Fruit fly (Drosophila melanogaster) whole organism, embryonic: ENCODE data around the gene vito.

ENCODE experiments used
- Atf-2 ChIP-seq: fragments of 200-800 bp; sonication (Bioruptor generic); optimal IDR thresholded peaks from 2 replicates; lab custom pipeline; 2016; ENCODE audit warnings: missing biosample characterization, missing genetic modification characterization
- Bdp1 ChIP-seq: fragments of 200-800 bp; sonication (Bioruptor generic); optimal IDR thresholded peaks from 3 replicates; lab custom pipeline; 2016; ENCODE audit warnings: missing biosample characterization, missing genetic modification characterization
- C15 ChIP-seq: fragments of 200-800 bp; sonication (Bioruptor generic); IDR thresholded peaks from 3 replicates; pipeline ENCODE4 v1.3.6; 2022; ENCODE audit warnings: missing biosample characterization, missing genetic modification characterization
- CG10267 ChIP-seq: fragments of 200-800 bp; sonication (Bioruptor generic); optimal IDR thresholded peaks from 2 replicates; lab custom pipeline; 2018; ENCODE audit warnings: missing biosample characterization, mild to moderate bottlenecking, missing genetic modification characterization, moderate library complexity
- CG11456 ChIP-seq: fragments of 200-800 bp; sonication (Bioruptor generic); IDR thresholded peaks from 3 replicates; pipeline ENCODE4 v1.3.6; 2022; ENCODE audit warnings: missing biosample characterization, missing genetic modification characterization
- CG12942 ChIP-seq: fragments of 200-800 bp; sonication (Bioruptor generic); optimal IDR thresholded peaks from 3 replicates; lab custom pipeline; 2016; ENCODE audit warnings: missing biosample characterization, missing genetic modification characterization
- CG14667 ChIP-seq: fragments of 200-800 bp; sonication (Bioruptor generic); IDR thresholded peaks from 2 replicates; pipeline ENCODE4 v1.3.6; 2022; ENCODE audit warnings: missing biosample characterization, missing genetic modification characterization
- CG14710 ChIP-seq: fragments of 200-800 bp; sonication (Bioruptor generic); optimal IDR thresholded peaks from 3 replicates; lab custom pipeline; 2019; ENCODE audit warnings: missing biosample characterization, mild to moderate bottlenecking, missing genetic modification characterization, moderate library complexity
- CG15479 ChIP-seq: fragments of 200-800 bp; sonication (Bioruptor generic); optimal IDR thresholded peaks from 3 replicates; lab custom pipeline; 2019; ENCODE audit warnings: missing biosample characterization, mild to moderate bottlenecking, missing genetic modification characterization, moderate library complexity
- CG1602 ChIP-seq: fragments of 200-800 bp; sonication (Bioruptor generic); optimal IDR thresholded peaks from 3 replicates; lab custom pipeline; 2016; ENCODE audit warnings: missing biosample characterization, missing genetic modification characterization
- CG17328 ChIP-seq: fragments of 200-800 bp; sonication (Bioruptor generic); IDR thresholded peaks from 2 replicates; pipeline ENCODE4 v1.3.6; 2022; ENCODE audit warnings: missing biosample characterization, missing genetic modification characterization
- CG17359 ChIP-seq: fragments of 200-800 bp; sonication (Bioruptor generic); optimal IDR thresholded peaks from 3 replicates; lab custom pipeline; 2018; ENCODE audit warnings: missing biosample characterization, mild to moderate bottlenecking, missing genetic modification characterization, moderate library complexity
- CG17612 ChIP-seq: fragments of 200-800 bp; sonication (Bioruptor generic); IDR thresholded peaks from 2 replicates; pipeline ENCODE4 v1.3.6; 2022; ENCODE audit warnings: missing biosample characterization, missing genetic modification characterization
- CG1792 ChIP-seq: fragments of 200-800 bp; sonication (Bioruptor generic); optimal IDR thresholded peaks from 2 replicates; lab custom pipeline; 2016; ENCODE audit warnings: missing biosample characterization, missing genetic modification characterization
- CG1832 ChIP-seq: fragments of 200-800 bp; sonication (Bioruptor generic); optimal IDR thresholded peaks from 2 replicates; lab custom pipeline; 2017; ENCODE audit warnings: missing biosample characterization, mild to moderate bottlenecking, missing genetic modification characterization, inconsistent platforms
- CG18619 ChIP-seq: fragments of 200-800 bp; sonication (Bioruptor generic); optimal IDR thresholded peaks from 3 replicates; lab custom pipeline; 2017; ENCODE audit warnings: missing biosample characterization, mild to moderate bottlenecking, missing genetic modification characterization
- CG18764 ChIP-seq: fragments of 200-800 bp; sonication (Bioruptor generic); optimal IDR thresholded peaks from 3 replicates; lab custom pipeline; 2016; ENCODE audit warnings: missing biosample characterization, missing genetic modification characterization
- CG2199 ChIP-seq: fragments of 200-800 bp; sonication (Bioruptor generic); IDR thresholded peaks from 3 replicates; pipeline ENCODE4 v1.3.6; 2022; ENCODE audit warnings: missing biosample characterization, missing genetic modification characterization
- CG2678 ChIP-seq: fragments of 200-800 bp; sonication (Bioruptor generic); optimal IDR thresholded peaks from 3 replicates; lab custom pipeline; 2019; ENCODE audit warnings: missing biosample characterization, mild to moderate bottlenecking, missing genetic modification characterization, moderate library complexity
- CG31224 ChIP-seq: fragments of 200-800 bp; sonication (Bioruptor generic); IDR thresholded peaks from 2 replicates; pipeline ENCODE4 v1.3.6; 2022; ENCODE audit warnings: missing biosample characterization, missing genetic modification characterization
- CG32767 ChIP-seq: fragments of 200-800 bp; sonication (Bioruptor generic); IDR thresholded peaks from 2 replicates; pipeline ENCODE4 v1.3.6; 2022; ENCODE audit warnings: missing biosample characterization, missing genetic modification characterization
- CG3847 ChIP-seq: fragments of 200-800 bp; sonication (Bioruptor generic); IDR thresholded peaks from 2 replicates; pipeline ENCODE4 v1.3.6; 2022; ENCODE audit warnings: missing biosample characterization, missing genetic modification characterization
- CG4707 ChIP-seq: fragments of 200-800 bp; sonication (Bioruptor generic); optimal IDR thresholded peaks from 2 replicates; lab custom pipeline; 2018; ENCODE audit warnings: missing biosample characterization, mild to moderate bottlenecking, missing genetic modification characterization, moderate library complexity
- CG5180 ChIP-seq: fragments of 200-800 bp; sonication (Bioruptor generic); optimal IDR thresholded peaks from 3 replicates; lab custom pipeline; 2017; ENCODE audit warnings: missing biosample characterization, missing genetic modification characterization, mild to moderate bottlenecking, moderate library complexity, missing genetic modification reagents
- CG6791 ChIP-seq: fragments of 200-800 bp; sonication (Bioruptor generic); IDR thresholded peaks from 3 replicates; pipeline ENCODE4 v1.3.6; 2022; ENCODE audit warnings: missing biosample characterization, missing genetic modification characterization; ENCODE audit not compliant: partially characterized antibody
- CG7963 ChIP-seq: fragments of 200-800 bp; sonication (Bioruptor generic); IDR thresholded peaks from 3 replicates; pipeline ENCODE4 v1.3.6; 2022; ENCODE audit warnings: missing biosample characterization, missing genetic modification characterization; ENCODE audit not compliant: partially characterized antibody
- CG8089 ChIP-seq: fragments of 200-800 bp; sonication (Bioruptor generic); optimal IDR thresholded peaks from 3 replicates; lab custom pipeline; 2016; ENCODE audit warnings: missing biosample characterization, missing genetic modification characterization
- CG8359 ChIP-seq: fragments of 200-800 bp; sonication (Bioruptor generic); optimal IDR thresholded peaks from 2 replicates; lab custom pipeline; 2017; ENCODE audit warnings: missing biosample characterization, mild to moderate bottlenecking, missing genetic modification characterization, borderline replicate concordance
- CG8924 ChIP-seq: fragments of 200-800 bp; optimal IDR thresholded peaks from 3 replicates; lab custom pipeline; 2019; ENCODE audit warnings: missing biosample characterization, mild to moderate bottlenecking, missing genetic modification characterization, moderate library complexity
- CG9876 ChIP-seq: fragments of 200-800 bp; sonication (Bioruptor generic); optimal IDR thresholded peaks from 2 replicates; lab custom pipeline; 2016; ENCODE audit warnings: missing biosample characterization, missing genetic modification characterization
- CrebB ChIP-seq: fragments of 200-800 bp; sonication (Bioruptor generic); optimal IDR thresholded peaks from 3 replicates; lab custom pipeline; 2018; ENCODE audit warnings: missing biosample characterization, mild to moderate bottlenecking, missing genetic modification characterization
- Dad ChIP-seq: fragments of 200-800 bp; sonication (Bioruptor generic); optimal IDR thresholded peaks from 3 replicates; lab custom pipeline; 2016; ENCODE audit warnings: missing biosample characterization, missing genetic modification characterization
- Eip74EF ChIP-seq, 2 experiments: fragments of 200-800 bp in 1 of 2; fragments of >200 bp in 1 of 2; sonication (Bioruptor generic) in 1 of 2; optimal IDR thresholded peaks; 2 replicates each; lab custom pipeline; 2017 to 2019; ENCODE audit warnings: missing biosample characterization in 2 of 2, missing genetic modification characterization in 2 of 2, mild to moderate bottlenecking in 1 of 2, moderate library complexity in 1 of 2
- Ets97D ChIP-seq: fragments of 200-800 bp; sonication (Bioruptor generic); optimal IDR thresholded peaks from 3 replicates; lab custom pipeline; 2016; ENCODE audit warnings: missing biosample characterization, missing genetic modification characterization
- Fer1 ChIP-seq: fragments of 200-800 bp; sonication (Bioruptor generic); optimal IDR thresholded peaks from 2 replicates; lab custom pipeline; 2017; ENCODE audit warnings: missing biosample characterization, mild to moderate bottlenecking, missing genetic modification characterization
- Lhr ChIP-seq: fragments of 200-800 bp; sonication (Bioruptor generic); optimal IDR thresholded peaks from 3 replicates; lab custom pipeline; 2017; ENCODE audit warnings: mild to moderate bottlenecking, missing biosample characterization, missing genetic modification reagents, missing genetic modification characterization
- NK7.1 ChIP-seq: fragments of 200-800 bp; sonication (Bioruptor generic); optimal IDR thresholded peaks from 3 replicates; lab custom pipeline; 2016; ENCODE audit warnings: missing biosample characterization, missing genetic modification characterization
- Six4 ChIP-seq: fragments of 200-800 bp; sonication (Bioruptor generic); optimal IDR thresholded peaks from 2 replicates; lab custom pipeline; 2016; ENCODE audit warnings: missing biosample characterization, missing genetic modification characterization
- Usf ChIP-seq: fragments of 200-800 bp; sonication (Bioruptor generic); optimal IDR thresholded peaks from 2 replicates; lab custom pipeline; 2017; ENCODE audit warnings: missing genotype, missing biosample characterization, missing genetic modification characterization
- aop ChIP-seq: fragments of 200-800 bp; sonication (Bioruptor generic); IDR thresholded peaks from 2 replicates; pipeline ENCODE4 v1.3.6; 2022; ENCODE audit warnings: missing biosample characterization, missing genetic modification characterization
- bowl ChIP-seq: fragments of 200-800 bp; sonication (Bioruptor generic); IDR thresholded peaks from 2 replicates; pipeline ENCODE4 v1.3.6; 2022; ENCODE audit warnings: missing biosample characterization, missing genetic modification characterization
- caup ChIP-seq: fragments of 200-800 bp; sonication (Bioruptor generic); optimal IDR thresholded peaks from 3 replicates; lab custom pipeline; 2017; ENCODE audit warnings: missing biosample characterization, mild to moderate bottlenecking, missing genetic modification characterization, moderate library complexity; ENCODE audit not compliant: severe bottlenecking
- chif ChIP-seq, 2 experiments: fragments of 200-800 bp; sonication (Bioruptor generic); optimal IDR thresholded peaks; 3 replicates each; lab custom pipeline; 2016; ENCODE audit warnings: missing biosample characterization in 2 of 2, missing genetic modification characterization in 2 of 2
- chn ChIP-seq: fragments of 200-800 bp; sonication (Bioruptor generic); optimal IDR thresholded peaks from 2 replicates; lab custom pipeline; 2016; ENCODE audit warnings: missing biosample characterization, missing genetic modification characterization
- ftz-f1 ChIP-seq: fragments of 200-800 bp; sonication (Bioruptor generic); optimal IDR thresholded peaks from 2 replicates; lab custom pipeline; 2016; ENCODE audit warnings: missing biosample characterization, missing genetic modification characterization
- inv ChIP-seq: fragments of 200-800 bp; sonication (Bioruptor generic); IDR thresholded peaks from 2 replicates; pipeline ENCODE4 v1.3.6; 2022; ENCODE audit warnings: missing biosample characterization, missing genetic modification characterization; ENCODE audit not compliant: partially characterized antibody
- nau ChIP-seq: fragments of 200-800 bp; sonication (Bioruptor generic); optimal IDR thresholded peaks from 3 replicates; lab custom pipeline; 2017; ENCODE audit warnings: missing biosample characterization, mild to moderate bottlenecking, missing genetic modification characterization, missing genetic modification reagents
- nom ChIP-seq: fragments of 200-800 bp; sonication (Bioruptor generic); optimal IDR thresholded peaks from 2 replicates; lab custom pipeline; 2017; ENCODE audit warnings: missing biosample characterization, missing genetic modification characterization, mild to moderate bottlenecking, moderate library complexity, missing genetic modification reagents
- sqz ChIP-seq: fragments of 200-800 bp; sonication (Bioruptor generic); optimal IDR thresholded peaks from 3 replicates; lab custom pipeline; 2018; ENCODE audit warnings: missing biosample characterization, mild to moderate bottlenecking, missing genetic modification characterization

Gene vito

dm6 chr3L:5770817-5771425 is 6.2 kb downstream of the vito start (continued):
- TF ChIP-seq CG8089, result peak; percentile 82
- TF ChIP-seq bowl (GFP tag; lab: Robert Waterston, UW), result no peak
- peak; percentile 38 for TF ChIP-seq CG9876 (GFP tag; lab: Kevin White, UChicago)
- peak; percentile 81 for TF ChIP-seq chn (GFP tag; lab: Kevin White, UChicago)
- peak; percentile 84 for TF ChIP-seq CG14710 (tag; lab: Kevin White, UChicago)
- peak; percentile 64 for TF ChIP-seq CG32767
- TF ChIP-seq CG17612 (GFP tag; lab: Robert Waterston, UW), result peak; percentile 58
- peak; percentile 94 for TF ChIP-seq CG10267 (tag; lab: Kevin White, UChicago)
- TF ChIP-seq CG18764 (GFP tag; lab: Kevin White, UChicago), result peak; percentile 60
- TF ChIP-seq CG1602, result peak; percentile 65
- TF ChIP-seq Eip74EF (GFP tag; optimal IDR thresholded peaks at IDR 0.05; lab: Kevin White, UChicago), result peak in 1 of 2 experiments; percentile 82
- TF ChIP-seq CG6791 (GFP tag; lab: Robert Waterston, UW), result peak; percentile 79
- TF ChIP-seq CG8359 (GFP tag; lab: Kevin White, UChicago), result peak; percentile 46
- TF ChIP-seq CG11456, result peak; percentile 39; the same call in 1 of the 3 replicates
- peak; percentile 85 for TF ChIP-seq Atf-2 (GFP tag; lab: Kevin White, UChicago)
- peak; percentile 58 for TF ChIP-seq nom (GFP tag; lab: Kevin White, UChicago)
- TF ChIP-seq CrebB, result peak; percentile 85
- peak; percentile 75 for TF ChIP-seq CG17359 (tag; lab: Kevin White, UChicago)
- no peak for TF ChIP-seq nau (GFP tag; lab: Kevin White, UChicago)
- TF ChIP-seq CG7963, result no peak
- TF ChIP-seq sqz (GFP tag; lab: Kevin White, UChicago), result no peak
- peak; percentile 55 for TF ChIP-seq Lhr
- TF ChIP-seq Usf, result peak; percentile 61
- TF ChIP-seq aop, result no peak
- peak; percentile 85 for TF ChIP-seq CG18619 (GFP tag; lab: Kevin White, UChicago)
- peak; percentile 76 for TF ChIP-seq Dad (GFP tag; lab: Kevin White, UChicago)
- TF ChIP-seq CG17328 (GFP tag; lab: Robert Waterston, UW), result peak; percentile 62
- TF ChIP-seq NK7.1 (GFP tag; lab: Kevin White, UChicago), result peak; percentile 65
- peak; percentile 98 for TF ChIP-seq CG1832 (GFP tag; lab: Kevin White, UChicago)
- TF ChIP-seq CG1792 (GFP tag; lab: Kevin White, UChicago), result peak; percentile 77
- TF ChIP-seq CG15479 (GFP tag; lab: Kevin White, UChicago), result no peak
- no peak for TF ChIP-seq C15 (GFP tag; lab: Robert Waterston, UW)
- peak; percentile 88 for TF ChIP-seq caup (GFP tag; lab: Kevin White, UChicago)
- TF ChIP-seq CG14667 (GFP tag; lab: Robert Waterston, UW), result no peak; the same call in 1 of the 2 replicates
- TF ChIP-seq ftz-f1 (GFP tag; lab: Kevin White, UChicago), result peak; percentile 16
- TF ChIP-seq Fer1 (GFP tag; lab: Kevin White, UChicago), result peak; percentile 91
- peak; percentile 72 for TF ChIP-seq Six4
- TF ChIP-seq CG2199 (GFP tag; lab: Robert Waterston, UW), result 0 out of 3 replicates have a peak, but pooled peaks have one; percentile 23
- TF ChIP-seq chif (GFP tag; optimal IDR thresholded peaks at IDR 0.05; lab: Kevin White, UChicago), result peak; percentile 72 to 81
- peak; percentile 70 for TF ChIP-seq CG3847
- no peak for TF ChIP-seq CG5180
- peak; percentile 59 for TF ChIP-seq CG12942 (GFP tag; lab: Kevin White, UChicago)
- TF ChIP-seq CG4707 (GFP tag; lab: Kevin White, UChicago), result peak; percentile 49
- peak; percentile 72 for TF ChIP-seq Bdp1 (GFP tag; lab: Kevin White, UChicago)
- TF ChIP-seq CG8924 (tag; lab: Kevin White, UChicago), result peak; percentile 88
- peak; percentile 57; the same call in 1 of the 2 replicates for TF ChIP-seq CG31224
- TF ChIP-seq inv, result no peak
- peak; percentile 91 for TF ChIP-seq CG2678 (tag; lab: Kevin White, UChicago)
- peak; percentile 74 for TF ChIP-seq Ets97D
